Fruit fly (Drosophila melanogaster): ENCODE data around the gene Ssdp.

Gene Ssdp

dm6 chr3R:18245044-18245596 lies 45.7 kb upstream of the Ssdp start (continued):
- TF ChIP-seq bsh (GFP tag; optimal IDR thresholded peaks at IDR 0.05) (no peak), Trl (optimal IDR thresholded peaks at IDR 0.05) (no peak), Trl (GFP tag; optimal IDR thresholded peaks at IDR 0.05) (no peak), CG9215 (GFP tag; IDR thresholded peaks at IDR 0.05) (no peak), CG17328 (GFP tag; IDR thresholded peaks at IDR 0.05) (no peak), CG31388 (GFP tag; optimal IDR thresholded peaks at IDR 0.05) (no peak), CG6654 (GFP tag; optimal IDR thresholded peaks at IDR 0.05) (no peak), Pdp1 (GFP tag; optimal IDR thresholded peaks at IDR 0.05) (no peak), CrebB (tag; optimal IDR thresholded peaks at IDR 0.05) (no peak), ci (GFP tag; IDR thresholded peaks at IDR 0.05) (0 out of 3 replicates have a peak, but pooled peaks have one; percentile 32), inv (GFP tag; IDR thresholded peaks at IDR 0.05; ENCODE audit: partially characterized antibody) (no peak), CG11247 (GFP tag; IDR thresholded peaks at IDR 0.05) (no peak), seq (GFP tag; IDR thresholded peaks at IDR 0.05) (peak; percentile 16; the same call in 1 of the 2 replicates), onecut (GFP tag; IDR thresholded peaks at IDR 0.05) (no peak), CG8944 (GFP tag; optimal IDR thresholded peaks at IDR 0.05) (no peak), HHEX (GFP tag; optimal IDR thresholded peaks at IDR 0.05) (no peak), zf30C (GFP tag; optimal IDR thresholded peaks at IDR 0.05) (no peak), CG2202 (tag; optimal IDR thresholded peaks at IDR 0.05) (no peak), Med (GFP tag) (no peak), CG11695 (GFP tag; IDR thresholded peaks at IDR 0.05) (0 out of 3 replicates have a peak, but pooled peaks have one; percentile 19), rib (GFP tag; IDR thresholded peaks at IDR 0.05) (no peak), gcm (GFP tag; optimal IDR thresholded peaks at IDR 0.05) (no peak), CG16815 (GFP tag; optimal IDR thresholded peaks at IDR 0.05) (no peak)

dm6 chr3R:18244171-18245043 lies 45.0 kb upstream of the Ssdp start:
- 0 out of 3 replicates have a peak, but pooled peaks have one; percentile 31 for TF ChIP-seq CG17361 (GFP tag; IDR thresholded peaks at IDR 0.05)
- no peak for TF ChIP-seq CG14441 (GFP tag; IDR thresholded peaks at IDR 0.05)
- no peak for TF ChIP-seq Atf-2 (GFP tag; optimal IDR thresholded peaks at IDR 0.05)
- peak; percentile 54; the same call in 1 of the 2 replicates for TF ChIP-seq NFAT (GFP tag; IDR thresholded peaks at IDR 0.05)
- no peak for TF ChIP-seq ro (GFP tag; IDR thresholded peaks at IDR 0.05)
- TF ChIP-seq CG3065 (GFP tag; optimal IDR thresholded peaks at IDR 0.05), result no peak
- TF ChIP-seq Hsf (GFP tag; optimal IDR thresholded peaks at IDR 0.05), result peak; percentile 7
- TF ChIP-seq CG17568 (GFP tag; optimal IDR thresholded peaks at IDR 0.05), result no peak
- no peak for TF ChIP-seq al (GFP tag; IDR thresholded peaks at IDR 0.05)
- TF ChIP-seq CG5953 (GFP tag; IDR thresholded peaks at IDR 0.05), result 0 out of 2 replicates have a peak, but pooled peaks have one; percentile 5
- TF ChIP-seq shn (GFP tag; optimal IDR thresholded peaks at IDR 0.05), result peak; percentile 15
- TF ChIP-seq Oli (tag; optimal IDR thresholded peaks at IDR 0.05), result peak; percentile 38
- peak; percentile 3 for TF ChIP-seq org-1 (GFP tag; optimal IDR thresholded peaks at IDR 0.05)
- TF ChIP-seq chinmo (GFP tag; IDR thresholded peaks at IDR 0.05; ENCODE audit: partially characterized antibody), result peak; percentile 87
- TF ChIP-seq crol (GFP tag; IDR thresholded peaks at IDR 0.05), result peak; percentile 100
- peak; percentile 51 for TF ChIP-seq CG34376 (GFP tag; optimal IDR thresholded peaks at IDR 0.05)
- TF ChIP-seq CG31441 (GFP tag; IDR thresholded peaks at IDR 0.05), result 0 out of 2 replicates have a peak, but pooled peaks have one; percentile 11
- no peak for TF ChIP-seq CG8944 (GFP tag; optimal IDR thresholded peaks at IDR 0.05)
- TF ChIP-seq unc-4 (GFP tag; IDR thresholded peaks at IDR 0.05; ENCODE audit: partially characterized antibody), result peak; percentile 36
- TF ChIP-seq Rx (GFP tag; IDR thresholded peaks at IDR 0.05), result no peak
- peak; percentile 21; the same call in 1 of the 2 replicates for TF ChIP-seq CG3847 (GFP tag; IDR thresholded peaks at IDR 0.05)
- TF ChIP-seq Antp (GFP tag; optimal IDR thresholded peaks at IDR 0.05), result no peak
- TF ChIP-seq CHES-1-like (GFP tag; optimal IDR thresholded peaks at IDR 0.05), result peak; percentile 12
- TF ChIP-seq luna (GFP tag; optimal IDR thresholded peaks at IDR 0.05), result no peak
- no peak for TF ChIP-seq CTCF (GFP tag; optimal IDR thresholded peaks at IDR 0.05)
- TF ChIP-seq CG7839 (tag; optimal IDR thresholded peaks at IDR 0.05), result no peak
- TF ChIP-seq CG18599 (GFP tag; optimal IDR thresholded peaks at IDR 0.05), result peak; percentile 17
- TF ChIP-seq scrt (GFP tag; optimal IDR thresholded peaks at IDR 0.05), result peak; percentile 18

All from whole organism, embryonic.